Worm (Caenorhabditis elegans): ENCODE data around the gene str-206.

str-206 gene

ce11 chrV:6225745-6226528 lies 8.0 kb downstream of the str-206 start (continued):
- peak; percentile 70 for TF ChIP-seq ztf-4 (tag; optimal IDR thresholded peaks at IDR 0.05)

ce11 chrV:6226530-6227125 lies 8.7 kb downstream of the str-206 start, which contains the start of gene W06H8.6:
W06H8.6 (minus strand) TSS chrV:6227010.
- TF ChIP-seq dmd-4 (tag; optimal IDR thresholded peaks at IDR 0.05) = no peak
- no peak for TF ChIP-seq ztf-11 (tag; optimal IDR thresholded peaks at IDR 0.05)
- no peak for TF ChIP-seq unc-62 (GFP tag; optimal IDR thresholded peaks at IDR 0.05)
- TF ChIP-seq nhr-129 (tag; optimal IDR thresholded peaks at IDR 0.05) = peak; percentile 3
- no peak for TF ChIP-seq lin-11 (tag; optimal IDR thresholded peaks at IDR 0.05)
- no peak for TF ChIP-seq ztf-4 (tag; optimal IDR thresholded peaks at IDR 0.05)

ce11 chrV:6227326-6228246 lies 9.7 kb downstream of the str-206 start:
- TF ChIP-seq egl-27 (tag; optimal IDR thresholded peaks at IDR 0.05) = peak; percentile 95
- peak; percentile 90 for TF ChIP-seq ceh-16 (tag; optimal IDR thresholded peaks at IDR 0.05)
- TF ChIP-seq zag-1 (tag; optimal IDR thresholded peaks at IDR 0.05) = peak; percentile 82
- peak; percentile 22 for TF ChIP-seq nhr-10 (tag; optimal IDR thresholded peaks at IDR 0.05)
- peak; percentile 10 to 92 for TF ChIP-seq lsy-2 (tag; optimal IDR thresholded peaks at IDR 0.05)
- peak; percentile 96 for TF ChIP-seq lin-11 (tag; optimal IDR thresholded peaks at IDR 0.05)
- TF ChIP-seq sma-9 (GFP tag; optimal IDR thresholded peaks at IDR 0.05) = peak; percentile 98
- TF ChIP-seq sma-9 (tag; optimal IDR thresholded peaks at IDR 0.05) = peak; percentile 19
- TF ChIP-seq blmp-1 (tag; optimal IDR thresholded peaks at IDR 0.05; ENCODE audit: insufficient read depth) = peak; percentile 88
- TF ChIP-seq mab-5 (tag; optimal IDR thresholded peaks at IDR 0.05) = peak; percentile 95
- TF ChIP-seq sem-4 (tag; optimal IDR thresholded peaks at IDR 0.05) = peak; percentile 96
- peak; percentile 90 for TF ChIP-seq nhr-129 (tag; optimal IDR thresholded peaks at IDR 0.05)
- peak; percentile 94 for TF ChIP-seq sma-3 (GFP tag; optimal IDR thresholded peaks at IDR 0.05)
- peak; percentile 95 for TF ChIP-seq Y55F3AM.14 (GFP tag; optimal IDR thresholded peaks at IDR 0.05)
- TF ChIP-seq nhr-23 (tag; optimal IDR thresholded peaks at IDR 0.05) = no peak
- TF ChIP-seq crh-2 (tag; optimal IDR thresholded peaks at IDR 0.05) = peak; percentile 96
- TF ChIP-seq nhr-25 (tag; optimal IDR thresholded peaks at IDR 0.05) = peak; percentile 94
- no peak for TF ChIP-seq nhr-12 (tag; optimal IDR thresholded peaks at IDR 0.05)
- peak; percentile 50 for TF ChIP-seq skn-1 (tag; optimal IDR thresholded peaks at IDR 0.05)
- TF ChIP-seq fos-1 (tag; optimal IDR thresholded peaks at IDR 0.05) = peak; percentile 69
- peak; percentile 91 for TF ChIP-seq lin-13 (GFP tag; optimal IDR thresholded peaks at IDR 0.05)
- TF ChIP-seq C34F6.9 (tag; optimal IDR thresholded peaks at IDR 0.05) = peak; percentile 87
- TF ChIP-seq ztf-11 (tag; optimal IDR thresholded peaks at IDR 0.05) = peak; percentile 64
- TF ChIP-seq F13H6.1 (tag; optimal IDR thresholded peaks at IDR 0.05) = peak; percentile 99
- TF ChIP-seq unc-62 (GFP tag; optimal IDR thresholded peaks at IDR 0.05) = peak; percentile 22
- no peak for TF ChIP-seq ztf-1 (GFP tag; conservative IDR thresholded peaks at IDR 0.05)
- peak; percentile 95 for TF ChIP-seq nhr-6 (tag; optimal IDR thresholded peaks at IDR 0.05)
- no peak for TF ChIP-seq elt-3 (tag; optimal IDR thresholded peaks at IDR 0.05)
- TF ChIP-seq ztf-4 (tag; optimal IDR thresholded peaks at IDR 0.05) = peak; percentile 97
- TF ChIP-seq unc-55 (GFP tag; optimal IDR thresholded peaks at IDR 0.05) = peak; percentile 95
- peak; percentile 98 for TF ChIP-seq ama-1 (optimal IDR thresholded peaks at IDR 0.05)
- no peak for TF ChIP-seq alr-1 (tag; optimal IDR thresholded peaks at IDR 0.05)
- no peak for TF ChIP-seq lin-39 (tag; optimal IDR thresholded peaks at IDR 0.05)
- peak; percentile 70 for TF ChIP-seq nhr-237 (tag; optimal IDR thresholded peaks at IDR 0.05)
- peak; percentile 84 for TF ChIP-seq gmeb-1 (tag; optimal IDR thresholded peaks at IDR 0.05)
- TF ChIP-seq snpc-4 (tag; optimal IDR thresholded peaks at IDR 0.05) = peak; percentile 69
- peak; percentile 21 for TF ChIP-seq nhr-11 (tag; optimal IDR thresholded peaks at IDR 0.05)
- TF ChIP-seq unc-39 (tag; optimal IDR thresholded peaks at IDR 0.05) = no peak
- TF ChIP-seq mbf-1 (tag; optimal IDR thresholded peaks at IDR 0.05) = no peak
- no peak for TF ChIP-seq dmd-4 (tag; optimal IDR thresholded peaks at IDR 0.05)
- TF ChIP-seq mdl-1 (tag; optimal IDR thresholded peaks at IDR 0.05) = peak; percentile 82 to 95
- peak; percentile 47 for TF ChIP-seq ceh-82 (tag; optimal IDR thresholded peaks at IDR 0.05)
- no peak for TF ChIP-seq elt-1 (tag; optimal IDR thresholded peaks at IDR 0.05)
- TF ChIP-seq ZK546.5 (tag; optimal IDR thresholded peaks at IDR 0.05) = no peak
- TF ChIP-seq nhr-21 (tag; optimal IDR thresholded peaks at IDR 0.05) = peak; percentile 98

Measured in whole organism, L2 larva.